Fruit fly (Drosophila melanogaster): ENCODE measurements around the gene Oga.

The Oga gene

DNA sequence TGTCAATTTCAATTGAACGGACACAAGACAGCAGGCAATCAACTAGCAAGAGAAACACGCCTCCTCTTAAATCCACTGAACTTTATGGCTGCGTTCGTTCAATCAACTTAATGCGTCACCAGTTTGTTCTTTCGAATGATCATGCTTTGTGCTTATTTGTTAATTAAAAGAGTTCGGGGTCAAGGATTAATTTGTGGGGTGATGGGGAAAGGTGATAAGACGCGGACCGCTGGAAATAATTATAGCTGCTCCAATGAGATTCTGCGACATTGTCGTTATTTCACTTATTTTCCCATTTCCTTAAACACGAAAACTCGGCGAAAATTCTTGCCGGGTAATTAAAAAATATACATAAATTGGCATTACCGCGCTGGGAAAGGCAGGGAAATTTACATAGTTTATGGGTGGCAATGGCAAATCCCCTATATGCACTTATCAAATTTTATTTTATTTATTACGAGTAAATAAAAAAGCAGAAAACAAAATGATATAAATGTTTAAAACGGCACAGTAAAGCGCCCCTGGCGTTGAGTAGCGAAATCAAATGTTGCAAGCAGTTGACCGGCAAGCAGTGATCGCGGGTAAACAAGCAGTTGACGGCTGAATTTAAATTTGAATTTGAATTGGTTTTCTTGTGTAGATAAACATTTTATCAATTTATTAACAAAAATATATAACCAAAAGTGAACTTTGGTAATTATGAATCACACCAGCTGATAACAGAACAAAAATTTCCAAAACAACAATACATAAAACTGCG is 34.3 kb upstream of the Oga start (continued):
- TF ChIP-seq Bgb (GFP tag; IDR thresholded peaks at IDR 0.05; ENCODE audit: partially characterized antibody) (peak; percentile 54), Scr (GFP tag; IDR thresholded peaks at IDR 0.05; ENCODE audit: partially characterized antibody) (peak; percentile 36; the same call in 1 of the 2 replicates), amos (GFP tag; IDR thresholded peaks at IDR 0.05; ENCODE audit: partially characterized antibody) (peak; percentile 24; the same call in 1 of the 2 replicates), lov (optimal IDR thresholded peaks at IDR 0.05) (no peak), lov (GFP tag; IDR thresholded peaks at IDR 0.05) (no peak), zfh2 (GFP tag; optimal IDR thresholded peaks at IDR 0.05) (peak; percentile 63), HHEX (GFP tag; optimal IDR thresholded peaks at IDR 0.05) (peak; percentile 73), eve (GFP tag; optimal IDR thresholded peaks at IDR 0.05) (peak in 1 of 2 experiments; percentile 22), CG8359 (GFP tag; optimal IDR thresholded peaks at IDR 0.05; ENCODE audit: borderline replicate concordance) (peak; percentile 54), HLHmδ (GFP tag; optimal IDR thresholded peaks at IDR 0.05) (peak; percentile 59), CG43689 (GFP tag; IDR thresholded peaks at IDR 0.05) (no peak), Rx (GFP tag; IDR thresholded peaks at IDR 0.05) (no peak), CG14667 (GFP tag; IDR thresholded peaks at IDR 0.05) (peak; percentile 55; the same call in 1 of the 2 replicates), lbe (GFP tag; optimal IDR thresholded peaks at IDR 0.05) (no peak), zen2 (GFP tag; IDR thresholded peaks at IDR 0.05; ENCODE audit: partially characterized antibody) (no peak), p53 (GFP tag; optimal IDR thresholded peaks at IDR 0.05) (peak; percentile 66), CG6854 (GFP tag; optimal IDR thresholded peaks at IDR 0.05) (peak; percentile 24), CG12071 (GFP tag; optimal IDR thresholded peaks at IDR 0.05) (peak; percentile 67), maf-S (GFP tag; optimal IDR thresholded peaks at IDR 0.05) (peak; percentile 81), CG10209 (GFP tag; optimal IDR thresholded peaks at IDR 0.05) (peak; percentile 65), peb (GFP tag; IDR thresholded peaks at IDR 0.05) (no peak), H2.0 (GFP tag; IDR thresholded peaks at IDR 0.05) (peak; percentile 57; the same call in 1 of the 2 replicates), CkIIα-i1 (GFP tag; IDR thresholded peaks at IDR 0.05) (no peak), ci (GFP tag; IDR thresholded peaks at IDR 0.05) (peak; percentile 89), bsh (GFP tag; optimal IDR thresholded peaks at IDR 0.05) (peak in 1 of 2 experiments; percentile 59), bbx (GFP tag; IDR thresholded peaks at IDR 0.05; ENCODE audit: partially characterized antibody) (peak; percentile 50; the same call in 1 of the 2 replicates), otp (GFP tag; IDR thresholded peaks at IDR 0.05) (peak; percentile 55; the same call in 1 of the 3 replicates), Ptx1 (GFP tag; IDR thresholded peaks at IDR 0.05) (peak; percentile 72), NC2β (GFP tag; optimal IDR thresholded peaks at IDR 0.05) (peak; percentile 72), CG13775 (GFP tag; optimal IDR thresholded peaks at IDR 0.05) (peak; percentile 76), CG30403 (GFP tag; optimal IDR thresholded peaks at IDR 0.05) (peak; percentile 65), unc-4 (GFP tag; IDR thresholded peaks at IDR 0.05; ENCODE audit: partially characterized antibody) (no peak), Fer2 (tag; optimal IDR thresholded peaks at IDR 0.05) (peak; percentile 28), CG11695 (GFP tag; IDR thresholded peaks at IDR 0.05) (no peak), h (optimal IDR thresholded peaks at IDR 0.05) (no peak), CG3847 (GFP tag; IDR thresholded peaks at IDR 0.05) (peak; percentile 70), zf30C (GFP tag; optimal IDR thresholded peaks at IDR 0.05) (peak; percentile 30), pum (GFP tag; optimal IDR thresholded peaks at IDR 0.05) (peak; percentile 72), Six4 (GFP tag; optimal IDR thresholded peaks at IDR 0.05) (peak; percentile 42), CG1792 (GFP tag; optimal IDR thresholded peaks at IDR 0.05) (peak; percentile 54), HLH4C (GFP tag; IDR thresholded peaks at IDR 0.05; ENCODE audit: partially characterized antibody) (no peak), Sry-β (GFP tag; optimal IDR thresholded peaks at IDR 0.05) (peak; percentile 20), usp (GFP tag; optimal IDR thresholded peaks at IDR 0.05) (no peak), wdn (GFP tag; IDR thresholded peaks at IDR 0.05) (peak; percentile 58), CG8388 (GFP tag; optimal IDR thresholded peaks at IDR 0.05) (peak; percentile 26), CG10321 (GFP tag; IDR thresholded peaks at IDR 0.05) (peak; percentile 28; the same call in 1 of the 2 replicates)
